Fruit fly (Drosophila melanogaster) whole organism, wandering third instar larva: ENCODE results near the gene CG15767.

ENCODE experiments used
- dsf ChIP-seq: sonication (Bioruptor generic); optimal IDR thresholded peaks from 2 replicates; lab custom pipeline; 2016; ENCODE audit warnings: missing biosample characterization, missing genetic modification characterization, borderline replicate concordance
- lola ChIP-seq: fragments of >200 bp; optimal IDR thresholded peaks from 2 replicates; lab custom pipeline; 2017; ENCODE audit warnings: missing biosample characterization, missing genetic modification characterization
- pan ChIP-seq: fragments of >200 bp; optimal IDR thresholded peaks from 2 replicates; lab custom pipeline; 2017
- psq ChIP-seq: fragments of 200-800 bp; sonication (Bioruptor generic); optimal IDR thresholded peaks from 3 replicates; lab custom pipeline; 2017; ENCODE audit warnings: missing biosample characterization, mild to moderate bottlenecking, missing genetic modification characterization, moderate library complexity

dm6 chrX:5754837-5755828 is 34.2 kb upstream of the CG15767 start, which contains the start of the genes lin-52 and CG15771:
- TF ChIP-seq pan (lab: Kevin White, UChicago) (no peak), lola (GFP tag; lab: Kevin White, UChicago) (no peak), dsf (GFP tag; lab: Kevin White, UChicago) (peak; percentile 37), psq (GFP tag; lab: Kevin White, UChicago) (peak; percentile 96)
